Fruit fly (Drosophila melanogaster): ENCODE measurements around the gene Gr64a.

DNA sequence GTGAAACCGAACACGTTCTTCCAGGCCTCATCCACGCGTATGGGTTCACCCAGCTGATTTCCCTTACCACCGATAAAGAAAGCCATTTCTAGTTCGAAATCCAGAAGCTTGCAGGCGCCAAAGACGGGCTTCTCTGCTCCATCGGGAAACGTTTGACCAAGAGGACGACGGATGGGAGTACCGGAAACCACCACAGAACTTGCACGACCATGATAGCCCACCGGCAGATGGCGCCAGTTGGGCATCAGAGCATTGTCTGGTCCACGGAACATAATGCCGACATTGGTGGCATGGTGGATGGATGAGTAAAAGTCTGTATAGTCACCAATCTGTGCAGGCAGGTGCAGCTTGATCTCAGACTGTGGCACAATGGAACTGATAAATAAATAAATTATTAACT lies 46.1 kb downstream of the Gr64a start:
- no peak for TF ChIP-seq CG8478 (optimal IDR thresholded peaks at IDR 0.05)
- peak; percentile 74 to 76 for TF ChIP-seq CTCF (optimal IDR thresholded peaks at IDR 0.05)
